Worm (Caenorhabditis elegans) whole organism, late embryonic: ENCODE measurements around the gene T15B7.8.
A peak's percentile ranks its signal among the peaks of the same experiment; 100 is the strongest.

Experiments
- C08G9.2 ChIP-seq: sonication (generic microtip); optimal IDR thresholded peaks from 2 replicates; lab custom pipeline; 2016; ENCODE audit warnings: mild to moderate bottlenecking, missing genetic modification characterization, moderate library complexity, missing compliant biosample characterization
- C38D4.7 ChIP-seq: fragments of 200-800 bp; sonication (Bioruptor generic); optimal IDR thresholded peaks from 2 replicates; lab custom pipeline; 2018; ENCODE audit warnings: mild to moderate bottlenecking, missing genetic modification characterization, moderate library complexity, missing compliant biosample characterization
- F13H6.1 ChIP-seq: sonication (generic microtip); optimal IDR thresholded peaks from 2 replicates; lab custom pipeline; 2016; ENCODE audit warnings: missing genetic modification characterization, missing compliant biosample characterization
- K09A11.1 ChIP-seq: sonication (generic microtip); optimal IDR thresholded peaks from 2 replicates; lab custom pipeline; 2017; ENCODE audit warnings: antibody characterized with exemption, mild to moderate bottlenecking, missing genetic modification characterization, missing compliant biosample characterization; ENCODE audit not compliant: insufficient read depth
- Y22D7AL.16 ChIP-seq: sonication (generic microtip); optimal IDR thresholded peaks from 2 replicates; lab custom pipeline; 2016; ENCODE audit warnings: missing genetic modification characterization, missing compliant biosample characterization
- ahr-1 ChIP-seq: sonication (generic microtip); optimal IDR thresholded peaks from 2 replicates; lab custom pipeline; 2016; ENCODE audit warnings: missing genetic modification characterization, missing compliant biosample characterization
- ceh-24 ChIP-seq: sonication (generic microtip); optimal IDR thresholded peaks from 2 replicates; lab custom pipeline; 2016; ENCODE audit warnings: mild to moderate bottlenecking, missing genetic modification characterization, missing compliant biosample characterization
- ceh-31 ChIP-seq: sonication (generic microtip); optimal IDR thresholded peaks from 2 replicates; lab custom pipeline; 2016; ENCODE audit warnings: missing genetic modification characterization, missing compliant biosample characterization
- ceh-45 ChIP-seq: fragments of 200-800 bp; sonication (Bioruptor generic); IDR thresholded peaks from 2 replicates; pipeline ENCODE4 v1.3.6; 2022; ENCODE audit warnings: missing genetic modification reagents, missing genetic modification characterization, missing compliant biosample characterization
- ceh-6 ChIP-seq: fragments of 200-800 bp; sonication (Bioruptor generic); optimal IDR thresholded peaks from 2 replicates; lab custom pipeline; 2018; ENCODE audit warnings: mild to moderate bottlenecking, missing genetic modification characterization, missing compliant biosample characterization
- ceh-9 ChIP-seq: sonication (generic microtip); optimal IDR thresholded peaks from 2 replicates; lab custom pipeline; 2016; ENCODE audit warnings: mild to moderate bottlenecking, missing genetic modification characterization, inconsistent platforms, missing compliant biosample characterization
- che-1 ChIP-seq: sonication (generic microtip); optimal IDR thresholded peaks from 2 replicates; lab custom pipeline; 2016; ENCODE audit warnings: mild to moderate bottlenecking, missing genetic modification characterization, missing compliant biosample characterization
- dmd-4 ChIP-seq: sonication (generic microtip); optimal IDR thresholded peaks from 2 replicates; lab custom pipeline; 2016; ENCODE audit warnings: borderline replicate concordance, missing genetic modification characterization, missing compliant biosample characterization
- elt-2 ChIP-seq: sonication (generic microtip); optimal IDR thresholded peaks from 2 replicates; lab custom pipeline; 2016; ENCODE audit warnings: missing genetic modification reagents, missing genetic modification characterization, missing compliant biosample characterization
- elt-4 ChIP-seq: sonication (generic microtip); optimal IDR thresholded peaks from 2 replicates; lab custom pipeline; 2016; ENCODE audit warnings: missing genetic modification characterization, missing compliant biosample characterization
- ets-4 ChIP-seq: sonication (generic microtip); optimal IDR thresholded peaks from 2 replicates; lab custom pipeline; 2016; ENCODE audit warnings: missing genetic modification characterization, missing compliant biosample characterization
- eyg-1 ChIP-seq: sonication (generic microtip); optimal IDR thresholded peaks from 2 replicates; lab custom pipeline; 2016; ENCODE audit warnings: missing genotype, missing genetic modification characterization, missing compliant biosample characterization
- fkh-6 ChIP-seq: sonication (generic microtip); optimal IDR thresholded peaks from 2 replicates; lab custom pipeline; 2016; ENCODE audit warnings: missing genetic modification characterization, missing compliant biosample characterization
- gmeb-2 ChIP-seq: sonication (generic microtip); optimal IDR thresholded peaks from 2 replicates; lab custom pipeline; 2016; ENCODE audit warnings: missing genetic modification characterization, inconsistent platforms, missing compliant biosample characterization
- hlh-6 ChIP-seq: sonication (generic microtip); optimal IDR thresholded peaks from 2 replicates; lab custom pipeline; 2016; ENCODE audit warnings: missing genotype, missing genetic modification characterization, missing compliant biosample characterization
- lim-6 ChIP-seq: sonication (generic microtip); optimal IDR thresholded peaks from 2 replicates; lab custom pipeline; 2016; ENCODE audit warnings: missing genetic modification characterization, missing compliant biosample characterization
- madf-2 ChIP-seq: sonication (generic microtip); optimal IDR thresholded peaks from 2 replicates; lab custom pipeline; 2017; ENCODE audit warnings: missing genetic modification characterization, missing compliant biosample characterization
- nhr-11 ChIP-seq: fragments of 150-350 bp; optimal IDR thresholded peaks from 2 replicates; lab custom pipeline; 2014; ENCODE audit warnings: missing biosample characterization, missing genetic modification characterization
- nhr-232 ChIP-seq: sonication (generic microtip); optimal IDR thresholded peaks from 2 replicates; lab custom pipeline; 2016; ENCODE audit warnings: missing genetic modification characterization, missing compliant biosample characterization
- npax-4 ChIP-seq: sonication (generic microtip); optimal IDR thresholded peaks from 2 replicates; lab custom pipeline; 2016; ENCODE audit warnings: missing genetic modification characterization, missing compliant biosample characterization
- pax-1 ChIP-seq: fragments of 150-350 bp; optimal IDR thresholded peaks from 2 replicates; lab custom pipeline; 2014; ENCODE audit warnings: missing biosample characterization, missing genetic modification characterization
- pha-4 ChIP-seq: fragments of 150-350 bp; optimal IDR thresholded peaks from 2 replicates; lab custom pipeline; 2018; ENCODE audit warnings: missing biosample characterization, missing genetic modification reagents, missing genetic modification characterization
- pros-1 ChIP-seq: fragments of 150-350 bp; optimal IDR thresholded peaks from 2 replicates; lab custom pipeline; 2014; ENCODE audit warnings: missing biosample characterization, missing genetic modification reagents, missing genetic modification characterization
- sox-2 ChIP-seq: fragments of 200-800 bp; sonication (Bioruptor generic); IDR thresholded peaks from 2 replicates; pipeline ENCODE4 v1.3.6; 2022; ENCODE audit warnings: missing genetic modification reagents, missing genetic modification characterization, missing compliant biosample characterization
- sox-4 ChIP-seq: sonication (generic microtip); optimal IDR thresholded peaks from 2 replicates; lab custom pipeline; 2017; ENCODE audit warnings: mild to moderate bottlenecking, missing genetic modification characterization, inconsistent platforms, missing compliant biosample characterization
- syd-9 ChIP-seq: sonication (generic microtip); optimal IDR thresholded peaks from 2 replicates; lab custom pipeline; 2016; ENCODE audit warnings: mild to moderate bottlenecking, missing genetic modification characterization, moderate library complexity, missing compliant biosample characterization
- tbx-7 ChIP-seq: sonication (generic microtip); optimal IDR thresholded peaks from 2 replicates; lab custom pipeline; 2016; ENCODE audit warnings: missing genotype, missing genetic modification characterization, missing compliant biosample characterization
- ttx-3 ChIP-seq: sonication (generic microtip); optimal IDR thresholded peaks from 2 replicates; lab custom pipeline; 2016; ENCODE audit warnings: missing genetic modification reagents, missing genetic modification characterization, missing compliant biosample characterization
- unc-42 ChIP-seq: sonication (generic microtip); optimal IDR thresholded peaks from 2 replicates; lab custom pipeline; 2016; ENCODE audit warnings: missing genotype, missing genetic modification characterization, missing compliant biosample characterization
- unc-55 ChIP-seq: sonication (generic microtip); optimal IDR thresholded peaks from 2 replicates; lab custom pipeline; 2017; ENCODE audit warnings: missing biosample characterization, missing genetic modification reagents, missing genetic modification characterization
- unc-86 ChIP-seq: sonication (generic microtip); optimal IDR thresholded peaks from 2 replicates; lab custom pipeline; 2016; ENCODE audit warnings: missing genetic modification characterization, missing compliant biosample characterization

The T15B7.8 gene

DNA sequence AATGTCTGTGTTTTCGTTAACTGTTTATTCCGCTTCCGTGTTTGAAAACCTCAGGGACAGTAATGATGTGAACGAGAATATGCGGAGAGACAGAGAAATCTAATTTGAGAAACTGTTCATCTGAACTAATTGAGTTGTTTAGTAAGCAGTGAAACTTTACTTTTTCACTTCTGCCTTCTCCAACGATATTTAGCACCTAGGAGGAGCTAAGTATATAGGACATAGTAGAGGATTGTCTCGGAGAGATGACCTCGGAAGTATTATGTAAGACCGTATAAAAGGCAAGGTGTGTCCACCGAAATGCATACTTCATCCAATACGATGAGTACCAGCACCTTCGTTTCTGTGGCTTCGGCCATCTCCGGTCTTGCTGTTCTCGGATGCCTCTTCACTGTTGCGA is 7.8 kb downstream of the T15B7.8 start, which contains the start of gene col-141:
col-141 (plus strand) TSS at position 301 of the 400 bp plus-strand sequence.
- TF ChIP-seq unc-42 (tag; lab: Kevin White, UChicago) (no peak), unc-55 (GFP tag; lab: Kevin White, UChicago) (no peak), lim-6 (tag; lab: Kevin White, UChicago) (no peak), ets-4 (tag; lab: Kevin White, UChicago) (no peak), pax-1 (tag; lab: Kevin White, UChicago) (no peak), sox-2 (GFP tag; lab: Robert Waterston, UW) (no peak), ceh-6 (no peak), syd-9 (no peak), dmd-4 (tag; lab: Kevin White, UChicago) (no peak), pros-1 (tag; lab: Kevin White, UChicago) (no peak), elt-2 (tag; lab: Kevin White, UChicago) (no peak), madf-2 (tag; lab: Kevin White, UChicago) (no peak), F13H6.1 (no peak), ttx-3 (tag; lab: Kevin White, UChicago) (no peak), pha-4 (tag; lab: Kevin White, UChicago) (no peak), nhr-232 (tag; lab: Kevin White, UChicago) (no peak), elt-4 (tag; lab: Kevin White, UChicago) (no peak), K09A11.1 (tag; lab: Kevin White, UChicago) (no peak)
- TF ChIP-seq, all 69 proteins: peak for 0

DNA sequence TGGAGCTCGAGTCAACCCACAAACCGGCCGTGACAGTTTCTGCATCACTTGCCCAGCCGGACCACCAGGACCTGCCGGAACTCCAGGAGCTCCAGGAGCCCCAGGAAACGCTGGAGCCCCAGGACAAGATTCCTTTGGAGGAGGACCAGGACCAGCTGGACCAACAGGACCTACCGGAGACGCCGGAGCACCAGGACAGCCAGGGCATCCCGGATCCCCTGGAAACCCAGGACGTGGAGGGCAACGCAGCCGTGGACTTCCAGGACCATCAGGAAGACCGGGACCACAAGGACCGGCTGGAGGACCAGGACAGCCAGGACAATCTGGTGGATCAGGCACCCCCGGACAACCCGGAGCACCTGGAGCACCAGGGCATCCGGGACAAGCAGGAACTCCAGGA is 8.5 kb downstream of the T15B7.8 start:
- TF ChIP-seq sox-4 (tag; lab: Kevin White, UChicago), result peak; percentile 9
- peak; percentile 18 for TF ChIP-seq hlh-6 (tag; lab: Kevin White, UChicago)
- peak; percentile 24 for TF ChIP-seq tbx-7 (tag; lab: Kevin White, UChicago)
- no peak for TF ChIP-seq C38D4.7 (GFP tag; lab: Kevin White, UChicago)

DNA sequence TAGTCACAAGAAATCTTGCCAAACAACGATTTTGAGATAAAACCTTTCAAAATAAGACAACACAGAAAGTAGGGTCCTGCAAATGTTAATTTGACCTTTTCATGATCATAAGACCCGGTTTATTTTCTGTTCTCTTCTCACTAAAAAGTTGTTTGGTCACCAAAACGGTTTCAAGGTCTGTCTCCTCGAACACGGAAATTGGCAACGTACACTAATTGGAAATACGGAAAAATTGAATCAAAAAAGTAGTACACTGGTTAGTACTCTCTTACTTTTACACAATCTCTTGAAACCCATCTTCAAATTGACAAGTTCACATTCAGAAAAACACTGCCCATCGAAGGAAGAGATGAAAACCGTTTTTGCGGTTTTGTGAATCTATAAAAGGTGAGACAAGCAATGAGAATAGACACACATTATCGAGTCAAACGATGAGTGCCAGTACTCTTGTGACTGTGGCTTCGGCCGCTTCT is 9.2 kb downstream of the T15B7.8 start, which contains the start of gene col-142:
col-142 (plus strand) TSS at position 423 of the 473 bp plus-strand sequence.
- TF ChIP-seq ceh-9 (tag; lab: Kevin White, UChicago), result no peak
- TF ChIP-seq ahr-1 (tag; lab: Kevin White, UChicago), result no peak
- TF ChIP-seq ceh-24, result no peak
- no peak for TF ChIP-seq ceh-45 (GFP tag; lab: Robert Waterston, UW)
- no peak for TF ChIP-seq ceh-6
- no peak for TF ChIP-seq npax-4
- no peak for TF ChIP-seq ceh-31
- no peak for TF ChIP-seq K09A11.1 (tag; lab: Kevin White, UChicago)
- TF ChIP-seq nhr-11, result no peak
- TF ChIP-seq che-1 (tag; lab: Kevin White, UChicago), result no peak
- TF ChIP-seq C08G9.2 (tag; lab: Kevin White, UChicago), result no peak
- no peak for TF ChIP-seq gmeb-2 (tag; lab: Kevin White, UChicago)
- TF ChIP-seq elt-4 (tag; lab: Kevin White, UChicago), result no peak
- no peak for TF ChIP-seq hlh-6 (tag; lab: Kevin White, UChicago)

DNA sequence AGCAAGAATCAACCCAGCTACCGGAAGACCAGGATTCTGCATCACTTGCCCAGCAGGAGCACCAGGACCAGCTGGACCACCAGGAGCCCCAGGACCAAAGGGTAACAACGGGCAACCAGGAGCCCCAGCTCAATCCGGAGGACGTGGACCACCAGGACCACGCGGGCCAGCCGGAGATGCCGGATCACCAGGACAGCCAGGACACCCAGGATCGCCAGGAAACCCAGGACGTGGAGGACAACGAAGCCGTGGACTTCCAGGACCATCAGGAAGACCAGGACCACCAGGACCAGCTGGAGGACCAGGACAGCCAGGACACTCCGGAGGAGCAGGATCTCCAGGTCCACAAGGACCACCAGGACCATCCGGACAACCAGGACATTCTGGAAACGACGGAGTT is 9.9 kb downstream of the T15B7.8 start:
- no peak for TF ChIP-seq eyg-1

DNA sequence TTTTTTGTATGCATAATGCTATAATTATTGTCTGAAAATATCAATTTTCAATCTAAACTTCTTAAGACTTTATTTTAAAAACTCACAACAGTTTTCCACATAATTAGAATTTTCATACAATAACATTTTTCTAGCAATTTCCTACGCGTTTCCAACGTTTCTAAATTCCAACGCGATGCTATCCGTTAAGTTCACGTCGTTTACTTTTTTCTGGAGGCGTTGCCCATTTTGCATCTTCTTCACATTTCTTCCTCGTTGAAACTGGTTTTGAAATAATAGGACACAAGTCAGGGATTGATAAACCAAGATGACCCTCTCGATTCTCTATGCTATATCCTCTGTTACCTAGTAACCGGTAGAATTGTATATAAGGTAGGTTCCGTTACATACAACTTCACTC is 13.6 kb downstream of the T15B7.8 start, which contains the start of the genes T15B7.14 and col-143:
T15B7.14 (minus strand) TSS at position 101 of the 400 bp plus-strand sequence.
col-143 (plus strand) TSS at position 394 of the 400 bp plus-strand sequence.
- TF ChIP-seq fkh-6 (tag; lab: Kevin White, UChicago), result no peak
- TF ChIP-seq Y22D7AL.16, result no peak
- no peak for TF ChIP-seq unc-86 (tag; lab: Kevin White, UChicago)
- no peak for TF ChIP-seq C38D4.7 (GFP tag; lab: Kevin White, UChicago)
